Fruit fly (Drosophila melanogaster): ENCODE data around the gene CG1958.

CG1958 gene

DNA sequence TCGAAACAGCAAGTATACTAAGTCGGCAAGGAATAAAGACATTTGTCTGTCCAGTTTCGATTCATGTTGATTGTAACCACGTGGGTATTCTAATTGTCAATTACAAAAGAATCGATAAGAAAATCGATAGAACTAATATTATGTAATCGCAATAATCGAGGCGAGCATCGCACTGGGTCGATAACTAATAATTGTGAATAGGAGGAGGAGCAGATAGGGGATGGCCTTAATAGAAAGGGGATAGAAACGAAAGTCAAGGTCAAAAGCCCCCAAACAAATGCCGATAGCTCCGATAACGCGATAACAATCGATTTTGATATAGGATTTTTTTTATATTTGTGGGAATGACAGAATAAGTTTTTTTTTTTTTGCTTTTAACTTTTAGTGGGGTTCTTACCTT, 18.3 kb downstream of the CG1958 start:
- TF ChIP-seq Crg-1 (GFP tag; optimal IDR thresholded peaks at IDR 0.05) (no peak), cic (GFP tag; optimal IDR thresholded peaks at IDR 0.05) (no peak), Clk (GFP tag; optimal IDR thresholded peaks at IDR 0.05) (no peak), toe (GFP tag; optimal IDR thresholded peaks at IDR 0.05) (no peak), CG1620 (GFP tag; optimal IDR thresholded peaks at IDR 0.05) (no peak), kay (GFP tag; ENCODE audit: borderline replicate concordance) (no peak)

DNA sequence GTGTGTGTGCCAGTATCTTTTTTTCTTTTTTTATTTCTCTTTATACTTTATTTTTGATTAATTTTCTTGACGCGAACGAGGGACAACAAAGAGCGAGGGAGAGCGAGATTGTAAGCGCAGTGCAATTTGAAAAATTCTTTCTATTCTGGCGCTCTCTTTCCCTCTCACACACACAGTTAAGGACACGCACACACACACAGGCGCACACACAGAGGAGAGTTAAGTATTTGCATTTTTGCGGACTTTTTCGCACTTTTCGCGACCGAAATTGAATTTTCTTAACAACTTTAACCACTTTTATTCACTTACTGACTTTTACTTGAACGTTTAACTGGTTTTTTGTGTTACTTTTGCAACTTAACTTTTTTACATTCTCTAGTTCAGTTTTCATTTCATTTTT, 18.7 kb downstream of the CG1958 start:
- TF ChIP-seq Mnt (GFP tag; optimal IDR thresholded peaks at IDR 0.05) (no peak), kay (GFP tag; ENCODE audit: borderline replicate concordance) (no peak), CG7045 (GFP tag; optimal IDR thresholded peaks at IDR 0.05) (no peak)

DNA sequence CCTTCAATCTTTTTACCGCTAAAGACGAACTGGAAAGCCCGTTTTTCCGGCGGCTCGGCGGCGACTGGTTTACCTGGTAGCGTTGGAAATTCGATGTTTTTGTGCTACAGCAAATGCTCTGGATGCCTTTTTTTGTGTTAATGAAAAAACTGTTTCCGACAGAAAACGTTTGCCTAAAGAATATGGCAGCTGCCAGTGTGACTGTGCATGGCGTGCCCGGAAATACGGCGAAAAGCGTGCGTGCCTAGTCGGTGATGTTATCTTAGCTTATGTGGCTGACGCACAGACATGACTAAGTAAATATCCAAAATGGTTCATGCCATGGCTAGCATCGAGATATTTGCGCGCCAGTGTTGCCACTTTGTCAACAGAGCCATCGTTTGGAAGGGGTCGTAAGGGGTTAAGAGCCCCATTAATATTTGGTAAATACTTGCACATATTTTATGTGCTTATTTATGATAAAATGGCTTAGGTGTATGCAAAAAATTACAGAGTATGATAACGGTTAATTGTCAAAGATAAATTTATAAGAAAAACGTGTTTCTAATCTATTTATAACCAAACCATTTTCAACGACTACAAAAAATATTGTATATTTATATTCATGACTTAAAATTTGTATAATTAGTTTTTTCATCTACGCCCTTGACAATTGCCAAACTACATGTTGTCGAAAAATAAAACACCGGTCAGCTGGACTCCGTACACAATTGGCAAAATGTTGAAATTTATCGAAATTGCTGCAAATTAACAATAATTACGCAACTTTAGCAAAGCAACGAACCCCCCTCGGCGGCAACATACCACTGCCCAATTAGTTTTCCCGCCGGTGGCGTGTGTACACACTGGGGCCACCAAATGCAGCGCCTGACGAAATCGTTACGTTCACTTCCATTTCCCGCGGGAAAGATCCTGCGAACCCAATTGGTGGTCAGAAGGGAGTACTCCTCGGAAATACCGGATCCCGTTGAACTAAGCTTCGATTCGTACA, 19.6 kb downstream of the CG1958 start, which contains the start of gene CG2059:
Gene CG2059 (plus strand): TSS at position 364 of the 991 bp plus-strand sequence.
- TF ChIP-seq Mnt (GFP tag; optimal IDR thresholded peaks at IDR 0.05) (peak; percentile 30), CG5204 (GFP tag; optimal IDR thresholded peaks at IDR 0.05) (peak; percentile 64), Clk (GFP tag; optimal IDR thresholded peaks at IDR 0.05) (no peak), CG7045 (GFP tag; optimal IDR thresholded peaks at IDR 0.05) (peak; percentile 18), CG14711 (tag; optimal IDR thresholded peaks at IDR 0.05) (peak; percentile 62), cic (GFP tag; optimal IDR thresholded peaks at IDR 0.05) (no peak), CG12768 (GFP tag; optimal IDR thresholded peaks at IDR 0.05) (no peak), toe (GFP tag; optimal IDR thresholded peaks at IDR 0.05) (peak; percentile 29), ovo (GFP tag; optimal IDR thresholded peaks at IDR 0.05) (peak; percentile 76), CG1620 (GFP tag; optimal IDR thresholded peaks at IDR 0.05) (peak; percentile 69), bab1 (GFP tag; optimal IDR thresholded peaks at IDR 0.05) (peak; percentile 67), CG33017 (tag; optimal IDR thresholded peaks at IDR 0.05) (peak; percentile 54), kay (GFP tag; ENCODE audit: borderline replicate concordance) (no peak), CG11617 (GFP tag; optimal IDR thresholded peaks at IDR 0.05) (peak; percentile 66), tj (GFP tag; optimal IDR thresholded peaks at IDR 0.05) (peak; percentile 4), pad (GFP tag; optimal IDR thresholded peaks at IDR 0.05) (peak; percentile 95), Hr96 (GFP tag; optimal IDR thresholded peaks at IDR 0.05) (peak; percentile 52), CG7101 (tag; optimal IDR thresholded peaks at IDR 0.05) (peak; percentile 70), Crg-1 (GFP tag; optimal IDR thresholded peaks at IDR 0.05) (no peak), cnc (optimal IDR thresholded peaks at IDR 0.05) (peak; percentile 34 to 59)

DNA sequence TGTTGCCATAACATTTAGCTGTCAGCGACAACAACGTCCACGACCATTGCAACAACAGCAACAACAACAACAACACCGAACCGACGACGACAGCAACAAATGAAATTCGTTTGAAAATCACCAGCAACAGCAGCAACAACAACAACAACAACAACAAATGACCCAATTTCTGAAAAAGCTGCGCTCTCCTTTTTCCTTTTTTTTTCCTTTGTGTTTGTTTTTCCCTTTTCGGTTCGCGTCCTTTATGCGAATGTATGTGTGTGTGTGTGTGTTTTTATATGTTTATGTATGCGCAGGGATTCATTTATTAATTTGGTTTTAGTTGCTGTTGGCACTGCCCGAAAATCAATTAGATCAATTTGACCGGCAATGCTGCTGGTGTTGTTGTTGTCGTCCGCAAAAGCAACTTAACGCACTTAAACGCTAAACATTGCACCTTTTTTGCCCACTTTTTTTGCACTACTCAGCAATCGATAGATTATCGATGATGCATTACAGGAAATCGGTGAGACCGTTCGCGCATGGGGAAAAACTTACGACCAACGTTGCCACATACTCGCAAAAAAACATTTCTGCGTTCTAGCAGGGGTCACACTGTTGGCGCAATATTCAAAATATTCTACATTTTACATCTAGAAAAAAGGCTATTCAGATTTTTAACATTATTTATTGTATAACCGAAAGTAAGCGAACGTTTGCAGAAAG, 24.3 kb downstream of the CG1958 start, which contains the start of gene unc-119:
Gene unc-119 (minus strand): TSS at position 488 of the 705 bp plus-strand sequence.
- TF ChIP-seq CG14711 (tag; optimal IDR thresholded peaks at IDR 0.05) (peak; percentile 9), Crg-1 (GFP tag; optimal IDR thresholded peaks at IDR 0.05) (peak; percentile 32), CG7045 (GFP tag; optimal IDR thresholded peaks at IDR 0.05) (no peak), pad (GFP tag; optimal IDR thresholded peaks at IDR 0.05) (peak; percentile 54), tj (GFP tag; optimal IDR thresholded peaks at IDR 0.05) (peak; percentile 89), Clk (GFP tag; optimal IDR thresholded peaks at IDR 0.05) (no peak), CG7101 (tag; optimal IDR thresholded peaks at IDR 0.05) (peak; percentile 13), Hr96 (GFP tag; optimal IDR thresholded peaks at IDR 0.05) (no peak), CG12768 (GFP tag; optimal IDR thresholded peaks at IDR 0.05) (no peak), cnc (optimal IDR thresholded peaks at IDR 0.05) (no peak), CG33017 (tag; optimal IDR thresholded peaks at IDR 0.05) (no peak), Mnt (GFP tag; optimal IDR thresholded peaks at IDR 0.05) (peak; percentile 24), CG11617 (GFP tag; optimal IDR thresholded peaks at IDR 0.05) (peak; percentile 17), ovo (GFP tag; optimal IDR thresholded peaks at IDR 0.05) (no peak), CG1620 (GFP tag; optimal IDR thresholded peaks at IDR 0.05) (peak; percentile 4), toe (GFP tag; optimal IDR thresholded peaks at IDR 0.05) (no peak), CG5204 (GFP tag; optimal IDR thresholded peaks at IDR 0.05) (no peak), kay (GFP tag; ENCODE audit: borderline replicate concordance) (no peak), cic (GFP tag; optimal IDR thresholded peaks at IDR 0.05) (peak; percentile 11), bab1 (GFP tag; optimal IDR thresholded peaks at IDR 0.05) (peak; percentile 2)

DNA sequence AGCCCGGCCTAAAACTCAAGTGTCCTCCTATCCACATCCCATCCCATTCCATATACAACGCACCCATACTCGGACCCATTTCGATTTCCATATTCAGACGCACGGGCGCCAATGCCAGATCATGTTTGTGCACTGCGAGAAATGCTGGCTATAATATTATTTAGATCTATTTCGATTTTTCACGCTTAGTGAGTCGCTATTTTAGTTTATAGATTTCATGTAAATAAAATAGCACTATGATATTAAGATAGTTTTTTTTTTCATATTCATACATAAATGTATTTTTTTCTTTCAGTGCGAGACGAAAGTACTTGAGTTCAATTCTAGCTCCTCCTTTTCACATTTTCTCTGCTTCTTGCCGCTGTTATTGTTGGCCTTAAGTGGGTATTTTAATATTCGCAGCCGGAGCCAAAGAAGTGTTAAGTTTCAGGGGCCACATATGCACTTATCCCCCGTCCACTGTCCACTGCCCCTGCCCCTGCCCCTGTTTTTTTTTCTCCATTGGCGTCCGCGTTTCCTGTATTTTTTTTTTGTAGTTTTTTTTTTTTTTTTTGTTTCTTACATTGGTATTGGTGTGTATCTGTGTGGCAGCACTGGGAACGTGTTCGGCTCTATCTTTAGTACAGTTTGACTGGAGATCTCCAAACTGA, 25.3 kb downstream of the CG1958 start:
- no peak for TF ChIP-seq CG1620 (GFP tag; optimal IDR thresholded peaks at IDR 0.05)
- no peak for TF ChIP-seq cnc (optimal IDR thresholded peaks at IDR 0.05)
- no peak for TF ChIP-seq bab1 (GFP tag; optimal IDR thresholded peaks at IDR 0.05)
- no peak for TF ChIP-seq tj (GFP tag; optimal IDR thresholded peaks at IDR 0.05)
- no peak for TF ChIP-seq CG12768 (GFP tag; optimal IDR thresholded peaks at IDR 0.05)
- TF ChIP-seq CG7045 (GFP tag; optimal IDR thresholded peaks at IDR 0.05), result no peak
- no peak for TF ChIP-seq Crg-1 (GFP tag; optimal IDR thresholded peaks at IDR 0.05)
- TF ChIP-seq Hr96 (GFP tag; optimal IDR thresholded peaks at IDR 0.05), result no peak
- no peak for TF ChIP-seq pad (GFP tag; optimal IDR thresholded peaks at IDR 0.05)
- peak; percentile 32 for TF ChIP-seq kay (GFP tag; ENCODE audit: borderline replicate concordance)
- no peak for TF ChIP-seq cic (GFP tag; optimal IDR thresholded peaks at IDR 0.05)
- no peak for TF ChIP-seq CG11617 (GFP tag; optimal IDR thresholded peaks at IDR 0.05)
- no peak for TF ChIP-seq CG7101 (tag; optimal IDR thresholded peaks at IDR 0.05)
- no peak for TF ChIP-seq ovo (GFP tag; optimal IDR thresholded peaks at IDR 0.05)
- TF ChIP-seq Mnt (GFP tag; optimal IDR thresholded peaks at IDR 0.05), result no peak
- no peak for TF ChIP-seq Clk (GFP tag; optimal IDR thresholded peaks at IDR 0.05)
- TF ChIP-seq CG5204 (GFP tag; optimal IDR thresholded peaks at IDR 0.05), result no peak
- peak; percentile 19 for TF ChIP-seq CG14711 (tag; optimal IDR thresholded peaks at IDR 0.05)
- TF ChIP-seq CG33017 (tag; optimal IDR thresholded peaks at IDR 0.05), result peak; percentile 1
- no peak for TF ChIP-seq toe (GFP tag; optimal IDR thresholded peaks at IDR 0.05)
